Worm (Caenorhabditis elegans): ENCODE measurements around the gene spk-1.

The spk-1 gene

DNA sequence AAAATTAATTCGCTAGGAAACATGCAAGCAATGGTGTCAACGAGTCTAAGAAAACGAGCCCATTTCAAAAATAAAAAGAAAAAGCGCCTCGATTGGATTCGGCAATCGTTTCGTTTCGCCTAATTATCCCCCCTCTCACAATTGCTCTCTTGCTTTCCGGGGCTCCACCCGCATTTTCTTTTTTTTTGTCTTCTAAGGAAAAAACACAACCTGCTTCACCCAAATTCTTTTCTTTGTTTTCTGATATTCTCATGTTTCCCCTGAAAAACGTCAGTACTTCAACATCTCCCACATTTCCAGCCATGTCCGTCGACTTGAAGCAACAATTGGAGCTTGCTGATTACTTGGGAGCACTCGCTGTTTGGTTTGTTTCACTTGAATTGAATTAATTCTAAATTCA lies 32.0 kb downstream of the spk-1 start, which contains the start of gene nlp-36:
Gene nlp-36 (plus strand): TSS at position 301 of the 400 bp plus-strand sequence.
- TF ChIP-seq ceh-14 (tag; optimal IDR thresholded peaks at IDR 0.05) (no peak), ceh-31 (tag; optimal IDR thresholded peaks at IDR 0.05) (no peak), tbx-7 (tag; optimal IDR thresholded peaks at IDR 0.05) (no peak), pqm-1 (tag; optimal IDR thresholded peaks at IDR 0.05) (no peak), rnt-1 (tag; optimal IDR thresholded peaks at IDR 0.05) (no peak), che-1 (tag; optimal IDR thresholded peaks at IDR 0.05) (no peak), K09A11.1 (tag; optimal IDR thresholded peaks at IDR 0.05; ENCODE audit: insufficient read depth) (no peak), ets-4 (tag; optimal IDR thresholded peaks at IDR 0.05) (no peak), dmd-4 (tag; optimal IDR thresholded peaks at IDR 0.05; ENCODE audit: borderline replicate concordance) (no peak), ceh-24 (tag; optimal IDR thresholded peaks at IDR 0.05) (no peak)

DNA sequence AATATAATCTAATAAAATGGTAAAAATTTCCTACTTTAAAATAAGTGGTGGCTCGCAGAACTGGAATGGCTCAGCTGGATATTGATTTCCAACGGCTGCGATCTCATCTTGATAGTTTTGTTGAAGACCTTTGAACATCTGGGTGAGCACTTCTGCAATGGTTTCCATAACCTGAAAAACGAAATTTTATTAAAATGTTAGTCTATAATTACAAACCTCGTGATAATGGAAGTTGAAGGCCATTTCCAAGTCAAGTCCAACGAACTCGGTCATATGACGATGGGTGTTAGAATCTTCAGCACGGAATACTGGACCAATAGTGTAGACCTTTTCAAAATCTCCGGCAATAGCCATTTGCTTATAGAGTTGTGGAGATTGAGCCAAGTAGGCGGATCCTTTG lies 33.4 kb downstream of the spk-1 start:
- TF ChIP-seq lim-6 (tag; optimal IDR thresholded peaks at IDR 0.05) (no peak), ttx-3 (tag; optimal IDR thresholded peaks at IDR 0.05) (no peak), K02D7.2 (tag; optimal IDR thresholded peaks at IDR 0.05) (no peak), mec-3 (tag; optimal IDR thresholded peaks at IDR 0.05; ENCODE audit: borderline replicate concordance) (no peak), Y22D7AL.16 (tag; optimal IDR thresholded peaks at IDR 0.05) (no peak), ceh-45 (GFP tag; IDR thresholded peaks at IDR 0.05) (no peak), hlh-30 (tag; optimal IDR thresholded peaks at IDR 0.05; ENCODE audit: insufficient read depth) (no peak), pax-1 (tag; optimal IDR thresholded peaks at IDR 0.05) (no peak), F13H6.1 (tag; optimal IDR thresholded peaks at IDR 0.05) (no peak), nhr-232 (tag; optimal IDR thresholded peaks at IDR 0.05) (no peak), ceh-30 (tag; optimal IDR thresholded peaks at IDR 0.05) (no peak), nfya-1 (tag; optimal IDR thresholded peaks at IDR 0.05) (no peak), pqm-1 (tag; optimal IDR thresholded peaks at IDR 0.05) (no peak), hlh-6 (tag; optimal IDR thresholded peaks at IDR 0.05) (no peak), C38D4.7 (GFP tag; optimal IDR thresholded peaks at IDR 0.05) (no peak), ref-2 (tag; optimal IDR thresholded peaks at IDR 0.05) (no peak), odd-2 (tag; optimal IDR thresholded peaks at IDR 0.05) (no peak), ceh-14 (tag; optimal IDR thresholded peaks at IDR 0.05) (no peak)

ce11 chrIII:9490783-9491547 lies 34.6 kb downstream of the spk-1 start, which contains the start of the genes dars-1 and ctr-9:
TSS of gene dars-1 (minus strand) at chrIII:9491215.
TSS of gene ctr-9 (plus strand) at chrIII:9491396.
- TF ChIP-seq ceh-34 (tag; optimal IDR thresholded peaks at IDR 0.05) (no peak), dmd-4 (tag; optimal IDR thresholded peaks at IDR 0.05; ENCODE audit: borderline replicate concordance) (no peak), ceh-19 (GFP tag; optimal IDR thresholded peaks at IDR 0.05) (no peak), ceh-31 (tag; optimal IDR thresholded peaks at IDR 0.05) (no peak), K09A11.1 (tag; optimal IDR thresholded peaks at IDR 0.05; ENCODE audit: insufficient read depth) (no peak), fkh-10 (GFP tag; optimal IDR thresholded peaks at IDR 0.05) (no peak), ceh-22 (tag; optimal IDR thresholded peaks at IDR 0.05) (no peak), ceh-14 (tag; optimal IDR thresholded peaks at IDR 0.05) (no peak), fax-1 (tag; optimal IDR thresholded peaks at IDR 0.05) (no peak), pha-4 (tag; optimal IDR thresholded peaks at IDR 0.05) (no peak), ets-4 (tag; optimal IDR thresholded peaks at IDR 0.05) (no peak), ceh-24 (tag; optimal IDR thresholded peaks at IDR 0.05) (no peak), sox-4 (tag; optimal IDR thresholded peaks at IDR 0.05) (no peak), ceh-9 (tag; optimal IDR thresholded peaks at IDR 0.05) (no peak), F13H6.1 (tag; optimal IDR thresholded peaks at IDR 0.05) (no peak), ceh-45 (GFP tag; IDR thresholded peaks at IDR 0.05) (no peak)

- no peak for TF ChIP-seq dve-1 (tag; optimal IDR thresholded peaks at IDR 0.05)
- TF ChIP-seq ceh-6 (GFP tag; optimal IDR thresholded peaks at IDR 0.05), result no peak
- TF ChIP-seq nfya-1 (tag; optimal IDR thresholded peaks at IDR 0.05), result no peak
- TF ChIP-seq ceh-19 (GFP tag; optimal IDR thresholded peaks at IDR 0.05), result no peak
- TF ChIP-seq unc-86 (tag; optimal IDR thresholded peaks at IDR 0.05), result no peak
- TF ChIP-seq ceh-31 (tag; optimal IDR thresholded peaks at IDR 0.05), result no peak
- no peak for TF ChIP-seq C38D4.7 (GFP tag; optimal IDR thresholded peaks at IDR 0.05)
- no peak for TF ChIP-seq K02D7.2 (tag; optimal IDR thresholded peaks at IDR 0.05)
- TF ChIP-seq ceh-24 (tag; optimal IDR thresholded peaks at IDR 0.05), result no peak
- no peak for TF ChIP-seq odd-2 (tag; optimal IDR thresholded peaks at IDR 0.05)
- TF ChIP-seq elt-2 (tag; optimal IDR thresholded peaks at IDR 0.05), result no peak
- no peak for TF ChIP-seq ref-2 (tag; optimal IDR thresholded peaks at IDR 0.05)
- TF ChIP-seq fax-1 (tag; optimal IDR thresholded peaks at IDR 0.05), result no peak
- TF ChIP-seq pha-4 (tag; optimal IDR thresholded peaks at IDR 0.05), result no peak
- TF ChIP-seq che-1 (tag; optimal IDR thresholded peaks at IDR 0.05), result no peak
- TF ChIP-seq pros-1 (tag; optimal IDR thresholded peaks at IDR 0.05), result no peak
- no peak for TF ChIP-seq hlh-13 (GFP tag; optimal IDR thresholded peaks at IDR 0.05)
Measured at ce11 chrIII:9494209-9494608, 37.8 kb downstream of the spk-1 start.
